Fruit fly (Drosophila melanogaster): ENCODE results near the gene CG34331.

DNA sequence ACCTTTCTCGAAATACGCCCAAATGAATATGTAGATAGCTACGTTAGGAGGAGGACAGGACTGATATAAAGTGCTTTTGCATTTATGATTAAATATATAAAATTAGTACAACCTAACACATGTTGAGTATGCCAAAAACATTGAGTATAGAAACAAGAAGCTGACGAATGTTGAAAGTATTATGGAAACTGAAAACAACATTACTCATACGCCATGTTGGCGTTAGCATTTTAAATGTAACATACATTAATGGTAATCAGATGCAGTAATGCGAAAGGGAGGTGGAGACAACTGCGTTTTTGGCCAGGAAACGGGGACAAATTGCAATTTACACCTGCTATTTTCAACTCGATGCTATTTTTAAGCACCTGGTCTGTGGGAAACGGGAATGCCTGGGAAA is 36.2 kb downstream of the CG34331 start:
- TF ChIP-seq fru (GFP tag; optimal IDR thresholded peaks at IDR 0.05), result no peak
- no peak for TF ChIP-seq ey (GFP tag; optimal IDR thresholded peaks at IDR 0.05)
- TF ChIP-seq CrebA (GFP tag; optimal IDR thresholded peaks at IDR 0.05; ENCODE audit: borderline replicate concordance), result no peak
- no peak for TF ChIP-seq Rel (GFP tag; optimal IDR thresholded peaks at IDR 0.05)
- TF ChIP-seq Rel (tag; optimal IDR thresholded peaks at IDR 0.05), result no peak
- no peak for TF ChIP-seq brk (GFP tag; optimal IDR thresholded peaks at IDR 0.05)
- no peak for TF ChIP-seq Myc (optimal IDR thresholded peaks at IDR 0.05)
- TF ChIP-seq usp (GFP tag; optimal IDR thresholded peaks at IDR 0.05), result no peak
- TF ChIP-seq dmrt93B (GFP tag; optimal IDR thresholded peaks at IDR 0.05), result no peak
- TF ChIP-seq OdsH (GFP tag; optimal IDR thresholded peaks at IDR 0.05), result no peak
- TF ChIP-seq sv (GFP tag; optimal IDR thresholded peaks at IDR 0.05), result no peak
- no peak for TF ChIP-seq lola (GFP tag; optimal IDR thresholded peaks at IDR 0.05)
